Worm (Caenorhabditis elegans) whole organism, L1 larva: ENCODE measurements around the gene col-20.

ENCODE experiments used
- C04F5.9 ChIP-seq: sonication (generic microtip); optimal IDR thresholded peaks from 2 replicates; lab custom pipeline; 2016; ENCODE audit warnings: missing genetic modification characterization, missing compliant biosample characterization
- C16A3.4 ChIP-seq: fragments of 150-350 bp; optimal IDR thresholded peaks from 2 replicates; lab custom pipeline; 2014; ENCODE audit warnings: missing biosample characterization, missing genetic modification characterization
- C34B4.2 ChIP-seq: sonication (generic microtip); optimal IDR thresholded peaks from 2 replicates; lab custom pipeline; 2017; ENCODE audit warnings: mild to moderate bottlenecking, missing genetic modification characterization, missing compliant biosample characterization
- F16B12.6 ChIP-seq: fragments of 150-350 bp; optimal IDR thresholded peaks from 2 replicates; lab custom pipeline; 2014; ENCODE audit warnings: missing biosample characterization, missing genetic modification characterization
- Y116A8C.19 ChIP-seq: sonication (generic microtip); optimal IDR thresholded peaks from 2 replicates; lab custom pipeline; 2016; ENCODE audit warnings: missing compliant biosample characterization, missing genetic modification characterization, borderline replicate concordance
- aha-1 ChIP-seq: fragments of 150-350 bp; optimal IDR thresholded peaks from 2 replicates; lab custom pipeline; 2014; ENCODE audit warnings: missing biosample characterization, missing genetic modification characterization
- aly-2 ChIP-seq: fragments of 150-350 bp; optimal IDR thresholded peaks from 2 replicates; lab custom pipeline; 2014; ENCODE audit warnings: missing biosample characterization, missing genetic modification characterization
- ama-1 ChIP-seq: fragments of 150-350 bp; optimal IDR thresholded peaks from 2 replicates; lab custom pipeline; 2014
- ceh-63 ChIP-seq: fragments of 200-800 bp; sonication (Bioruptor generic); optimal IDR thresholded peaks from 2 replicates; lab custom pipeline; 2018; ENCODE audit warnings: mild to moderate bottlenecking, missing genetic modification characterization, missing compliant biosample characterization
- ceh-8 ChIP-seq: fragments of 200-800 bp; sonication (Bioruptor generic); optimal IDR thresholded peaks from 2 replicates; lab custom pipeline; 2018; ENCODE audit warnings: mild to moderate bottlenecking, missing genetic modification characterization, moderate library complexity, missing compliant biosample characterization
- ceh-82 ChIP-seq, 3 experiments: fragments of 150-350 bp in 1 of 3; sonication (generic microtip) in 2 of 3; optimal IDR thresholded peaks; 2 replicates each; lab custom pipeline; 2014 to 2017; ENCODE audit warnings: missing biosample characterization in 3 of 3, missing genetic modification characterization in 3 of 3
- ceh-90 ChIP-seq: sonication (generic microtip); optimal IDR thresholded peaks from 2 replicates; lab custom pipeline; 2016; ENCODE audit warnings: missing genetic modification characterization, missing compliant biosample characterization
- ces-1 ChIP-seq: fragments of 150-350 bp; optimal IDR thresholded peaks from 2 replicates; lab custom pipeline; 2014; ENCODE audit warnings: missing biosample characterization, missing genetic modification reagents, missing genetic modification characterization
- dsc-1 ChIP-seq: sonication (generic microtip); optimal IDR thresholded peaks from 2 replicates; lab custom pipeline; 2016; ENCODE audit warnings: mild to moderate bottlenecking, missing genetic modification characterization, missing compliant biosample characterization
- efl-1 ChIP-seq, 4 experiments: fragments of 150-350 bp; optimal IDR thresholded peaks in 3 of 4; peaks in 1 of 4; 1 replicate in 1 of 4; 2 replicates in 3 of 4; lab custom pipeline; 2014; ENCODE audit warnings: missing biosample characterization in 2 of 4, missing genetic modification characterization in 2 of 4, missing genetic modification reagents in 2 of 4
- efl-3 ChIP-seq: fragments of 200-800 bp; sonication (Bioruptor generic); optimal IDR thresholded peaks from 2 replicates; lab custom pipeline; 2018; ENCODE audit warnings: mild to moderate bottlenecking, missing genetic modification characterization, missing compliant biosample characterization
- elt-2 ChIP-seq: sonication (generic microtip); optimal IDR thresholded peaks from 2 replicates; lab custom pipeline; 2016; ENCODE audit warnings: missing genetic modification characterization, mild to moderate bottlenecking, inconsistent platforms, missing compliant biosample characterization, missing genetic modification reagents
- fkh-10 ChIP-seq: sonication (generic microtip); optimal IDR thresholded peaks from 2 replicates; lab custom pipeline; 2017; ENCODE audit warnings: missing biosample characterization, missing genetic modification reagents, missing genetic modification characterization
- fkh-4 ChIP-seq: sonication (generic microtip); optimal IDR thresholded peaks from 2 replicates; lab custom pipeline; 2016; ENCODE audit warnings: missing compliant biosample characterization, missing genetic modification characterization, borderline replicate concordance
- fos-1 ChIP-seq: fragments of 150-350 bp; optimal IDR thresholded peaks from 2 replicates; lab custom pipeline; 2014; ENCODE audit warnings: missing biosample characterization, missing genetic modification characterization
- grh-1 ChIP-seq: fragments of 200-800 bp; sonication (Bioruptor generic); IDR thresholded peaks from 2 replicates; pipeline ENCODE4 v1.3.6; 2022; ENCODE audit warnings: missing genetic modification reagents, missing genetic modification characterization, missing compliant biosample characterization
- irx-1 ChIP-seq: sonication (generic microtip); optimal IDR thresholded peaks from 2 replicates; lab custom pipeline; 2016; ENCODE audit warnings: missing genetic modification characterization, missing compliant biosample characterization
- isw-1 ChIP-seq: fragments of 200-800 bp; sonication (Bioruptor generic); IDR thresholded peaks from 2 replicates; pipeline ENCODE4 v1.3.6; 2022; ENCODE audit warnings: missing genetic modification characterization, missing compliant biosample characterization
- jun-1 ChIP-seq: fragments of 150-350 bp; optimal IDR thresholded peaks from 2 replicates; lab custom pipeline; 2014; ENCODE audit warnings: missing biosample characterization, missing genetic modification reagents, missing genetic modification characterization
- lin-14 ChIP-seq: fragments of 200-800 bp; sonication (Bioruptor generic); optimal IDR thresholded peaks from 2 replicates; lab custom pipeline; 2018; ENCODE audit warnings: mild to moderate bottlenecking, missing genetic modification characterization, moderate library complexity, missing compliant biosample characterization
- lin-35 ChIP-seq, 2 experiments: fragments of 150-350 bp; optimal IDR thresholded peaks; 2 replicates each; lab custom pipeline; 2014; ENCODE audit warnings: missing biosample characterization in 2 of 2, missing genetic modification characterization in 2 of 2, missing genetic modification reagents in 2 of 2
- lin-39 ChIP-seq: fragments of 150-350 bp; optimal IDR thresholded peaks from 2 replicates; lab custom pipeline; 2014; ENCODE audit warnings: missing biosample characterization, missing genetic modification reagents, missing genetic modification characterization
- lir-3 ChIP-seq: sonication (generic microtip); optimal IDR thresholded peaks from 2 replicates; lab custom pipeline; 2016; ENCODE audit warnings: mild to moderate bottlenecking, missing genetic modification characterization, moderate library complexity, missing compliant biosample characterization; ENCODE audit not compliant: poor library complexity
- lsy-2 ChIP-seq, 2 experiments: fragments of 150-350 bp; optimal IDR thresholded peaks; 2 replicates each; lab custom pipeline; 2014; ENCODE audit warnings: missing biosample characterization in 2 of 2, missing genetic modification characterization in 2 of 2
- mab-9 ChIP-seq: fragments of 200-800 bp; sonication (Bioruptor generic); IDR thresholded peaks from 2 replicates; pipeline ENCODE4 v1.3.6; 2022; ENCODE audit warnings: missing genetic modification reagents, missing genetic modification characterization, missing compliant biosample characterization
- mef-2 ChIP-seq: fragments of 150-350 bp; optimal IDR thresholded peaks from 2 replicates; lab custom pipeline; 2014; ENCODE audit warnings: missing biosample characterization, missing genetic modification characterization
- mep-1 ChIP-seq: fragments of 150-350 bp; optimal IDR thresholded peaks from 2 replicates; lab custom pipeline; 2014; ENCODE audit warnings: missing biosample characterization, missing genetic modification characterization
- nhr-11 ChIP-seq: fragments of 150-350 bp; optimal IDR thresholded peaks from 2 replicates; lab custom pipeline; 2014; ENCODE audit warnings: missing biosample characterization, missing genetic modification characterization
- nhr-12 ChIP-seq: sonication (generic microtip); optimal IDR thresholded peaks from 2 replicates; lab custom pipeline; 2017; ENCODE audit warnings: missing biosample characterization, missing genetic modification characterization
- nhr-237 ChIP-seq: fragments of 150-350 bp; optimal IDR thresholded peaks from 2 replicates; lab custom pipeline; 2014; ENCODE audit warnings: missing biosample characterization, missing genetic modification characterization
- nhr-47 ChIP-seq: sonication (generic microtip); optimal IDR thresholded peaks from 2 replicates; lab custom pipeline; 2016; ENCODE audit warnings: mild to moderate bottlenecking, missing genetic modification characterization, moderate library complexity, missing compliant biosample characterization
- nhr-71 ChIP-seq: sonication (generic microtip); optimal IDR thresholded peaks from 2 replicates; lab custom pipeline; 2016; ENCODE audit warnings: mild to moderate bottlenecking, missing genetic modification characterization, moderate library complexity, missing compliant biosample characterization
- nhr-76 ChIP-seq: sonication (generic microtip); optimal IDR thresholded peaks from 2 replicates; lab custom pipeline; 2017; ENCODE audit warnings: missing biosample characterization, missing genetic modification characterization
- nhr-77 ChIP-seq: fragments of 150-350 bp; optimal IDR thresholded peaks from 2 replicates; lab custom pipeline; 2014; ENCODE audit warnings: missing biosample characterization, missing genetic modification characterization
- nhr-84 ChIP-seq: sonication (generic microtip); optimal IDR thresholded peaks from 2 replicates; lab custom pipeline; 2017; ENCODE audit warnings: missing biosample characterization, missing genetic modification characterization
- nhr-90 ChIP-seq: sonication (generic microtip); optimal IDR thresholded peaks from 2 replicates; lab custom pipeline; 2016; ENCODE audit warnings: mild to moderate bottlenecking, missing genetic modification characterization, missing compliant biosample characterization; ENCODE audit not compliant: poor library complexity
- pag-3 ChIP-seq: sonication (generic microtip); optimal IDR thresholded peaks from 2 replicates; lab custom pipeline; 2017; ENCODE audit warnings: missing genetic modification characterization, mild to moderate bottlenecking, missing compliant biosample characterization, antibody characterized with exemption, borderline replicate concordance; ENCODE audit not compliant: insufficient read depth
- pqm-1 ChIP-seq: sonication (generic microtip); optimal IDR thresholded peaks from 3 replicates; lab custom pipeline; 2017; ENCODE audit warnings: missing biosample characterization, missing genetic modification characterization
- skn-1 ChIP-seq: fragments of 150-350 bp; optimal IDR thresholded peaks from 2 replicates; lab custom pipeline; 2014; ENCODE audit warnings: missing biosample characterization, missing genetic modification characterization
- snu-23 ChIP-seq: sonication (generic microtip); optimal IDR thresholded peaks from 2 replicates; lab custom pipeline; 2016; ENCODE audit warnings: missing genetic modification characterization, missing compliant biosample characterization
- swsn-7 ChIP-seq: sonication (generic microtip); optimal IDR thresholded peaks from 2 replicates; lab custom pipeline; 2016; ENCODE audit warnings: missing genetic modification characterization, missing compliant biosample characterization
- unc-130 ChIP-seq: fragments of 150-350 bp; optimal IDR thresholded peaks from 2 replicates; lab custom pipeline; 2017; ENCODE audit warnings: missing biosample characterization, missing genetic modification characterization, inconsistent platforms
- unc-62 ChIP-seq: fragments of 150-350 bp; optimal IDR thresholded peaks from 2 replicates; lab custom pipeline; 2014; ENCODE audit warnings: missing biosample characterization, missing genetic modification reagents, missing genetic modification characterization
- unc-98 ChIP-seq: fragments of 200-800 bp; sonication (Bioruptor generic); IDR thresholded peaks from 2 replicates; pipeline ENCODE4 v1.3.6; 2022; ENCODE audit warnings: missing genetic modification characterization, missing compliant biosample characterization
- vab-15 ChIP-seq: sonication (generic microtip); optimal IDR thresholded peaks from 2 replicates; lab custom pipeline; 2017; ENCODE audit warnings: missing genotype, mild to moderate bottlenecking, missing genetic modification characterization, missing compliant biosample characterization
- zag-1 ChIP-seq: fragments of 150-350 bp; optimal IDR thresholded peaks from 2 replicates; lab custom pipeline; 2014; ENCODE audit warnings: missing biosample characterization, missing genetic modification characterization
- zip-4 ChIP-seq: fragments of 200-800 bp; sonication (Bioruptor generic); optimal IDR thresholded peaks from 2 replicates; lab custom pipeline; 2018; ENCODE audit warnings: mild to moderate bottlenecking, missing genetic modification characterization, moderate library complexity, missing compliant biosample characterization
- ztf-11 ChIP-seq, 2 experiments: sonication (generic microtip); optimal IDR thresholded peaks; 2 replicates each; lab custom pipeline; 2016 to 2017; ENCODE audit warnings: missing genetic modification characterization in 2 of 2, missing biosample characterization in 1 of 2, missing compliant biosample characterization in 1 of 2
- ztf-4 ChIP-seq: fragments of 150-350 bp; optimal IDR thresholded peaks from 2 replicates; lab custom pipeline; 2014; ENCODE audit warnings: missing biosample characterization, missing genetic modification characterization

The col-20 gene

DNA sequence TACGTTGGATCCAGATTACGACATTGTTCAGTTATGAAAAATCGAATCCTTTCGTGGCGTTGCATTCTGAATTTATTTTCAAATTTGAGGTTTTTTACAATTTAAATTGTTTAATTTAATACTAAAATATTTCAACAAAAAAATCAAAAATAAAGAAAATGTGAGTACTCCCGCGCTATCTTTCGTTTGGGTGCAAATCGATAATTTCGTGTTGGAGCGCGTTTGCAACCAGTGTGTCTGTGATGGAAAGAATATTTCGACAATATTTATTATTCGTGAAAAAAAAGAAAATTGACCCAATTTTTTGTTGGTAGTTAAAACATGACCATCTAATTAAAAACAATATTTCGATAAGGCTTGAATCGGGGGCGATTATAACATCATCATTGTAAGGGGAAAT lies 31.4 kb upstream of the col-20 start, which contains the start of gene R05F9.9 (continued):
- TF ChIP-seq pag-3 (tag; lab: Kevin White, UChicago) (no peak), zag-1 (tag; lab: Kevin White, UChicago) (no peak), fkh-4 (tag; lab: Kevin White, UChicago) (no peak), lsy-2 (tag; optimal IDR thresholded peaks at IDR 0.05; lab: Kevin White, UChicago) (peak; percentile 43 to 54), nhr-90 (peak; percentile 4), mab-9 (GFP tag; lab: Robert Waterston, UW) (no peak), nhr-76 (no peak), nhr-71 (peak; percentile 52), ceh-8 (no peak), unc-98 (GFP tag; lab: Robert Waterston, UW) (no peak), ceh-82 (tag; optimal IDR thresholded peaks at IDR 0.05; lab: Kevin White, UChicago) (peak in 1 of 3 experiments; percentile 40), lin-14 (GFP tag; lab: Kevin White, UChicago) (peak; percentile 25), nhr-47 (tag; lab: Kevin White, UChicago) (peak; percentile 3), mep-1 (tag; lab: Kevin White, UChicago) (peak; percentile 62), fos-1 (no peak), dsc-1 (no peak), lin-39 (no peak), nhr-237 (no peak), ztf-4 (tag; lab: Kevin White, UChicago) (no peak), aha-1 (tag; lab: Kevin White, UChicago) (no peak), skn-1 (tag; lab: Kevin White, UChicago) (peak; percentile 35), fkh-10 (GFP tag; lab: Kevin White, UChicago) (no peak), pqm-1 (tag; lab: Kevin White, UChicago) (no peak), C34B4.2 (tag; lab: Kevin White, UChicago) (no peak), grh-1 (GFP tag; lab: Robert Waterston, UW) (no peak), nhr-84 (no peak), vab-15 (tag; lab: Kevin White, UChicago) (no peak), aly-2 (tag; lab: Kevin White, UChicago) (peak; percentile 24), isw-1 (GFP tag; lab: Robert Waterston, UW) (no peak), efl-1 (optimal IDR thresholded peaks at IDR 0.05; lab: Kevin White, UChicago) (peak; percentile 39 to 49), efl-1 (GFP tag; optimal IDR thresholded peaks at IDR 0.05 in 1 of 2; lab: Kevin White, UChicago) (peak; percentile 66 to 93), ama-1 (lab: Kevin White, UChicago) (peak; percentile 61), nhr-77 (tag; lab: Kevin White, UChicago) (no peak), F16B12.6 (tag; lab: Kevin White, UChicago) (no peak), nhr-12 (tag; lab: Kevin White, UChicago) (no peak), swsn-7 (tag; lab: Kevin White, UChicago) (no peak), lir-3 (tag; lab: Kevin White, UChicago) (no peak), C04F5.9 (tag; lab: Kevin White, UChicago) (no peak), nhr-11 (no peak), elt-2 (tag; lab: Kevin White, UChicago) (peak; percentile 71), snu-23 (GFP tag; lab: Kevin White, UChicago) (peak; percentile 48), jun-1 (tag; lab: Kevin White, UChicago) (no peak), unc-130 (tag; lab: Kevin White, UChicago) (no peak), unc-62 (no peak), C16A3.4 (tag; lab: Kevin White, UChicago) (no peak), efl-3 (GFP tag; lab: Kevin White, UChicago) (no peak), ceh-90 (tag; lab: Kevin White, UChicago) (no peak), Y116A8C.19 (tag; lab: Kevin White, UChicago) (no peak), zip-4 (no peak), ztf-11 (tag; optimal IDR thresholded peaks at IDR 0.05; lab: Kevin White, UChicago) (no peak), lin-35 (GFP tag; optimal IDR thresholded peaks at IDR 0.05; lab: Kevin White, UChicago) (peak; percentile 33 to 67), ceh-63 (GFP tag; lab: Kevin White, UChicago) (no peak), ces-1 (no peak), mef-2 (tag; lab: Kevin White, UChicago) (no peak), irx-1 (tag; lab: Kevin White, UChicago) (no peak)
